Fruit fly (Drosophila melanogaster): ENCODE data around the gene CG42481.

- no peak for TF ChIP-seq Sin3A (optimal IDR thresholded peaks at IDR 0.05)
- TF ChIP-seq ttk (optimal IDR thresholded peaks at IDR 0.05): no peak
- TF ChIP-seq Myc (optimal IDR thresholded peaks at IDR 0.05): no peak
- TF ChIP-seq insv (optimal IDR thresholded peaks at IDR 0.05): no peak
- TF ChIP-seq psq (optimal IDR thresholded peaks at IDR 0.05): no peak
Measured at dm6 chr3L:13266078-13266477, 32.7 kb downstream of the CG42481 start.

All from Kc167 (cell line).